Worm (Caenorhabditis elegans): ENCODE data around the gene C55C3.3.

Gene C55C3.3

ce11 chrIV:5701646-5702045, 16.6 kb downstream of the C55C3.3 start:
- no peak for TF ChIP-seq ama-1 (optimal IDR thresholded peaks at IDR 0.05)
- no peak for TF ChIP-seq aly-1 (tag; optimal IDR thresholded peaks at IDR 0.05)
- TF ChIP-seq tra-4 (tag; optimal IDR thresholded peaks at IDR 0.05): no peak
- no peak for TF ChIP-seq hmg-4 (GFP tag; optimal IDR thresholded peaks at IDR 0.05)
- TF ChIP-seq ets-7 (tag; optimal IDR thresholded peaks at IDR 0.05): no peak
- TF ChIP-seq F13C5.2 (tag; optimal IDR thresholded peaks at IDR 0.05): no peak
- no peak for TF ChIP-seq B0310.2 (tag; optimal IDR thresholded peaks at IDR 0.05)
- no peak for TF ChIP-seq pes-1 (GFP tag; IDR thresholded peaks at IDR 0.05)
- no peak for TF ChIP-seq flt-1 (GFP tag; IDR thresholded peaks at IDR 0.05)
- TF ChIP-seq sea-1 (GFP tag; conservative IDR thresholded peaks at IDR 0.05): no peak
- TF ChIP-seq ceh-36 (tag; optimal IDR thresholded peaks at IDR 0.05): no peak
- no peak for TF ChIP-seq hnd-1 (tag; optimal IDR thresholded peaks at IDR 0.05)

DNA sequence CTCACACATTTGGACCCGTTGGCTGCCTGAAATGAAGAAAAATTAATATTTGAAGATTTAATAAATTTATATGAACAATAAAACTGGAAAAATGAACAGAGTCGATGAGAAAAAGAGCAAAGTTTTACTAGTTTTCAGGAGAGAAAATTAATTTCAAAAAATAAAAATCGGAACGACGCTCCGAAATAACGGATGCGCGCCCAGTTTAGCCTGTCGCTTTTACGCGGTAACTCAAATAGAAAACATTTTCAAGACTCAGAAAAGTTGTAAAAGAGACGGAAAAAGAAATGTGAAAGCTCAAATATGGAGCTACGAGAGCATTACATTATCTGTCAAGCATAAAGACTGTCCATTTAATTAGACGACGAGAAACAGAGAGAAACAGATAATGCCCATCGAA, 18.4 kb downstream of the C55C3.3 start, which contains the start of the genes C55C3.73 and perm-5:
Gene C55C3.73 (minus strand): TSS at position 9 of the 400 bp plus-strand sequence.
Gene perm-5 (minus strand): TSS at position 26 of the 400 bp plus-strand sequence.
- TF ChIP-seq ets-7 (tag; optimal IDR thresholded peaks at IDR 0.05) (no peak), flt-1 (GFP tag; IDR thresholded peaks at IDR 0.05) (no peak), pes-1 (GFP tag; IDR thresholded peaks at IDR 0.05) (no peak), hmbx-1 (tag; optimal IDR thresholded peaks at IDR 0.05) (no peak), ama-1 (optimal IDR thresholded peaks at IDR 0.05) (no peak), ceh-36 (tag; optimal IDR thresholded peaks at IDR 0.05) (no peak), hnd-1 (tag; optimal IDR thresholded peaks at IDR 0.05) (no peak)

DNA sequence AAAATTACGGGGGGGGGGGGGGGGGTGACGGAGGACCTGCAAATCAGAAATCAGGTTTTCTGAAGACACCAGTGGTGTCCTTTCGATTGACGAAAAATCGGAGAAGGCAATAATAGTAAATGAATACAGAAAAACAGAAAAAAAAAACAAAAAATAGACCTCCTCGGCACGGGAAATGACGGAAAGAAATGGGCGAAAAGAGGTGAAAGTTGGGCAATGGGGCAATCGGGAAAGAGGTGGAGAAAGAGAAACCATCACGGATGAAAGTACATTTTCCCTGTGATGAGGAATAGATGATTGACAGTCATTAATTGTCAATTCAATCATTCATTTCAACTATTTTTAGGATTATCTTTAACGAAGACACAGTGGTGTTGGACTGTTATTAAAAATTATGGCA, 18.8 kb downstream of the C55C3.3 start:
- TF ChIP-seq tra-4 (tag; optimal IDR thresholded peaks at IDR 0.05) (no peak), tbx-11 (GFP tag; IDR thresholded peaks at IDR 0.05) (no peak), ama-1 (optimal IDR thresholded peaks at IDR 0.05) (no peak), aly-1 (tag; optimal IDR thresholded peaks at IDR 0.05) (no peak), F13C5.2 (tag; optimal IDR thresholded peaks at IDR 0.05) (no peak), hmg-4 (GFP tag; optimal IDR thresholded peaks at IDR 0.05) (no peak), pes-1 (GFP tag; IDR thresholded peaks at IDR 0.05) (no peak), hnd-1 (tag; optimal IDR thresholded peaks at IDR 0.05) (no peak), ets-7 (tag; optimal IDR thresholded peaks at IDR 0.05) (no peak), tbx-37 (GFP tag; conservative IDR thresholded peaks at IDR 0.05) (no peak), B0310.2 (tag; optimal IDR thresholded peaks at IDR 0.05) (no peak), flt-1 (GFP tag; IDR thresholded peaks at IDR 0.05) (no peak), ceh-36 (tag; optimal IDR thresholded peaks at IDR 0.05) (no peak), sea-1 (GFP tag; conservative IDR thresholded peaks at IDR 0.05) (no peak), hmbx-1 (tag; optimal IDR thresholded peaks at IDR 0.05) (no peak)

- no peak for TF ChIP-seq B0310.2 (tag; optimal IDR thresholded peaks at IDR 0.05)
- no peak for TF ChIP-seq tra-4 (tag; optimal IDR thresholded peaks at IDR 0.05)
- no peak for TF ChIP-seq sea-1 (GFP tag; conservative IDR thresholded peaks at IDR 0.05)
Observed at ce11 chrIV:5706603-5707002, 21.5 kb downstream of the C55C3.3 start.

- TF ChIP-seq tbx-37 (GFP tag; conservative IDR thresholded peaks at IDR 0.05) (no peak), hmbx-1 (tag; optimal IDR thresholded peaks at IDR 0.05) (no peak), tbx-11 (GFP tag; IDR thresholded peaks at IDR 0.05) (no peak), hmg-4 (GFP tag; optimal IDR thresholded peaks at IDR 0.05) (no peak), flt-1 (GFP tag; IDR thresholded peaks at IDR 0.05) (no peak), scrt-1 (GFP tag; IDR thresholded peaks at IDR 0.05) (no peak), F13C5.2 (tag; optimal IDR thresholded peaks at IDR 0.05) (no peak)
Observed at ce11 chrIV:5708796-5709195, 23.7 kb downstream of the C55C3.3 start, which contains the start of gene C55C3.1. C55C3.1 (plus strand) TSS chrIV:5709096.

- TF ChIP-seq ceh-36 (tag; optimal IDR thresholded peaks at IDR 0.05) (no peak), tbx-37 (GFP tag; conservative IDR thresholded peaks at IDR 0.05) (no peak), hmg-4 (GFP tag; optimal IDR thresholded peaks at IDR 0.05) (no peak), F13C5.2 (tag; optimal IDR thresholded peaks at IDR 0.05) (no peak), tra-4 (tag; optimal IDR thresholded peaks at IDR 0.05) (no peak), hnd-1 (tag; optimal IDR thresholded peaks at IDR 0.05) (no peak), ceh-13 (GFP tag; optimal IDR thresholded peaks at IDR 0.05) (no peak)
Observed at ce11 chrIV:5715341-5716112, 30.4 kb downstream of the C55C3.3 start.

DNA sequence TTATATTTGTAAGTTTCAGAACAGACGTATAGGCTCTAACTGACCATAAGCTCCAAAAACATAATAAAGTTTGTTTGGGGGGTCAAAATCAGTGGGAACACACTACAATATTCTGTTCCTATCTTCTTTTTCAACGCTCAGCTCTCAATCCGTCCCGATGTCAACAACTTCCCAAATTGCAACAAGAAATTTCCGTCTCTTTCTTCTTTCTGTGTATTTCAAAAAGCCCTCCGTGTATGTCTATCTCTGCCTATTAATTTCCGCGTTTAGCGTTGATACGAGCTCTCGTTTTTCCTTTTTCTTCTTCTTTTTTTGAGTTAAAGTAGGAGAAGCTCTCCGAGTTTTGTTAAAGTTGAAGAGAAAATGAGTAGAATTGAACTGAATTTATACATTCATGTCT, 38.6 kb downstream of the C55C3.3 start:
- TF ChIP-seq scrt-1 (GFP tag; IDR thresholded peaks at IDR 0.05): no peak
- TF ChIP-seq tbx-11 (GFP tag; IDR thresholded peaks at IDR 0.05): no peak
- TF ChIP-seq aly-1 (tag; optimal IDR thresholded peaks at IDR 0.05): no peak
- no peak for TF ChIP-seq ets-7 (tag; optimal IDR thresholded peaks at IDR 0.05)
- TF ChIP-seq tbx-37 (GFP tag; conservative IDR thresholded peaks at IDR 0.05): no peak
- no peak for TF ChIP-seq F13C5.2 (tag; optimal IDR thresholded peaks at IDR 0.05)
- TF ChIP-seq tra-4 (tag; optimal IDR thresholded peaks at IDR 0.05): no peak
- no peak for TF ChIP-seq pes-1 (GFP tag; IDR thresholded peaks at IDR 0.05)
- no peak for TF ChIP-seq ceh-13 (GFP tag; optimal IDR thresholded peaks at IDR 0.05)
- no peak for TF ChIP-seq hmg-4 (GFP tag; optimal IDR thresholded peaks at IDR 0.05)
- TF ChIP-seq B0310.2 (tag; optimal IDR thresholded peaks at IDR 0.05): no peak
- TF ChIP-seq ama-1 (optimal IDR thresholded peaks at IDR 0.05): no peak
- no peak for TF ChIP-seq ceh-36 (tag; optimal IDR thresholded peaks at IDR 0.05)
- TF ChIP-seq sea-1 (GFP tag; conservative IDR thresholded peaks at IDR 0.05): no peak
- no peak for TF ChIP-seq flt-1 (GFP tag; IDR thresholded peaks at IDR 0.05)
- TF ChIP-seq hmbx-1 (tag; optimal IDR thresholded peaks at IDR 0.05): no peak

- TF ChIP-seq B0310.2 (tag; optimal IDR thresholded peaks at IDR 0.05) (no peak), ceh-13 (GFP tag; optimal IDR thresholded peaks at IDR 0.05) (no peak), ets-7 (tag; optimal IDR thresholded peaks at IDR 0.05) (no peak), hnd-1 (tag; optimal IDR thresholded peaks at IDR 0.05) (no peak), scrt-1 (GFP tag; IDR thresholded peaks at IDR 0.05) (no peak), aly-1 (tag; optimal IDR thresholded peaks at IDR 0.05) (no peak), tbx-37 (GFP tag; conservative IDR thresholded peaks at IDR 0.05) (no peak), F13C5.2 (tag; optimal IDR thresholded peaks at IDR 0.05) (no peak), sea-1 (GFP tag; conservative IDR thresholded peaks at IDR 0.05) (no peak), hmg-4 (GFP tag; optimal IDR thresholded peaks at IDR 0.05) (no peak), ama-1 (optimal IDR thresholded peaks at IDR 0.05) (no peak), tbx-11 (GFP tag; IDR thresholded peaks at IDR 0.05) (no peak), ceh-36 (tag; optimal IDR thresholded peaks at IDR 0.05) (no peak), hmbx-1 (tag; optimal IDR thresholded peaks at IDR 0.05) (no peak), flt-1 (GFP tag; IDR thresholded peaks at IDR 0.05) (no peak), pes-1 (GFP tag; IDR thresholded peaks at IDR 0.05) (no peak), tra-4 (tag; optimal IDR thresholded peaks at IDR 0.05) (no peak)
Observed at ce11 chrIV:5725300-5725699, 40.2 kb downstream of the C55C3.3 start, which contains the start of gene H35B03.1. H35B03.1 (plus strand) TSS chrIV:5725600.

Measured in whole organism, early embryonic.